Fruit fly (Drosophila melanogaster): ENCODE results near the gene Dop2R.
"Not testable (repeated sequence)": the region's sequence is repeated elsewhere in the genome, so short reads cannot be mapped to it uniquely, and the experiment has no call there.

dm6 chrX:20096374-20096773, 33.9 kb upstream of the Dop2R start, which contains the start of gene CG42581:
- TF ChIP-seq ovo (GFP tag; optimal IDR thresholded peaks at IDR 0.05); kay (GFP tag; ENCODE audit: borderline replicate concordance); toe (GFP tag; optimal IDR thresholded peaks at IDR 0.05); Crg-1 (GFP tag; optimal IDR thresholded peaks at IDR 0.05); CG33017 (tag; optimal IDR thresholded peaks at IDR 0.05); CG7045 (GFP tag; optimal IDR thresholded peaks at IDR 0.05); pad (GFP tag; optimal IDR thresholded peaks at IDR 0.05); CG7101 (tag; optimal IDR thresholded peaks at IDR 0.05); cic (GFP tag; optimal IDR thresholded peaks at IDR 0.05); CG12768 (GFP tag; optimal IDR thresholded peaks at IDR 0.05); CG11617 (GFP tag; optimal IDR thresholded peaks at IDR 0.05); cnc (optimal IDR thresholded peaks at IDR 0.05): not testable (repeated sequence)
